Fruit fly (Drosophila melanogaster) whole organism, embryonic: ENCODE measurements around the gene holn1.

Experiments used
- Ada2b ChIP-seq: fragments of 200-800 bp; sonication (Bioruptor generic); IDR thresholded peaks from 2 replicates; pipeline ENCODE4 v1.3.6; 2022; ENCODE audit warnings: missing biosample characterization, missing genetic modification characterization
- Asciz ChIP-seq: fragments of 200-800 bp; sonication (Bioruptor generic); optimal IDR thresholded peaks from 2 replicates; lab custom pipeline; 2017; ENCODE audit warnings: missing biosample characterization, mild to moderate bottlenecking, missing genetic modification characterization, missing genetic modification reagents
- Blimp-1 ChIP-seq: fragments of 200-800 bp; sonication (Bioruptor generic); optimal IDR thresholded peaks from 3 replicates; lab custom pipeline; 2018; ENCODE audit warnings: missing biosample characterization, missing genetic modification characterization, mild to moderate bottlenecking, moderate library complexity, missing genetic modification reagents
- CG10462 ChIP-seq: fragments of 200-800 bp; sonication (Bioruptor generic); optimal IDR thresholded peaks from 2 replicates; lab custom pipeline; 2016; ENCODE audit warnings: missing biosample characterization, missing genetic modification characterization
- CG12219 ChIP-seq: fragments of 200-800 bp; sonication (Bioruptor generic); optimal IDR thresholded peaks from 3 replicates; lab custom pipeline; 2018; ENCODE audit warnings: missing biosample characterization, mild to moderate bottlenecking, missing genetic modification characterization
- CG12769 ChIP-seq: fragments of 200-800 bp; sonication (Bioruptor generic); optimal IDR thresholded peaks from 2 replicates; lab custom pipeline; 2019; ENCODE audit warnings: missing biosample characterization, mild to moderate bottlenecking, missing genetic modification characterization, moderate library complexity
- CG13123 ChIP-seq: fragments of 200-800 bp; sonication (Bioruptor generic); optimal IDR thresholded peaks from 2 replicates; lab custom pipeline; 2016; ENCODE audit warnings: missing biosample characterization, missing genetic modification characterization
- CG2889 ChIP-seq: fragments of 200-800 bp; sonication (Bioruptor generic); IDR thresholded peaks from 3 replicates; pipeline ENCODE4 v1.3.6; 2022; ENCODE audit warnings: missing biosample characterization, missing genetic modification characterization
- CG3163 ChIP-seq: fragments of 200-800 bp; sonication (Bioruptor generic); optimal IDR thresholded peaks from 3 replicates; lab custom pipeline; 2016; ENCODE audit warnings: missing biosample characterization, missing genetic modification characterization
- CG32767 ChIP-seq: fragments of 200-800 bp; sonication (Bioruptor generic); IDR thresholded peaks from 2 replicates; pipeline ENCODE4 v1.3.6; 2022; ENCODE audit warnings: missing biosample characterization, missing genetic modification characterization
- CG34376 ChIP-seq: fragments of 200-800 bp; sonication (Bioruptor generic); optimal IDR thresholded peaks from 2 replicates; lab custom pipeline; 2018; ENCODE audit warnings: missing biosample characterization, mild to moderate bottlenecking, missing genetic modification characterization
- CG6175 ChIP-seq: fragments of 200-800 bp; sonication (Bioruptor generic); IDR thresholded peaks from 3 replicates; pipeline ENCODE4 v1.3.6; 2022; ENCODE audit warnings: missing biosample characterization, missing genetic modification characterization
- CG6813 ChIP-seq: fragments of 200-800 bp; sonication (Bioruptor generic); optimal IDR thresholded peaks from 2 replicates; lab custom pipeline; 2017; ENCODE audit warnings: missing biosample characterization, missing genetic modification characterization, mild to moderate bottlenecking, moderate library complexity, missing genetic modification reagents
- CG8089 ChIP-seq: fragments of 200-800 bp; sonication (Bioruptor generic); optimal IDR thresholded peaks from 3 replicates; lab custom pipeline; 2016; ENCODE audit warnings: missing biosample characterization, missing genetic modification characterization
- CG9215 ChIP-seq: fragments of 200-800 bp; sonication (Bioruptor generic); IDR thresholded peaks from 2 replicates; pipeline ENCODE4 v1.3.6; 2022; ENCODE audit warnings: missing biosample characterization, missing genetic modification characterization
- CG9797 ChIP-seq: fragments of 200-800 bp; sonication (Bioruptor generic); optimal IDR thresholded peaks from 3 replicates; lab custom pipeline; 2018; ENCODE audit warnings: missing biosample characterization, mild to moderate bottlenecking, missing genetic modification characterization
- D ChIP-seq, 2 experiments: fragments of 200-800 bp in 1 of 2; fragments of >200 bp in 1 of 2; sonication (Bioruptor generic) in 1 of 2; optimal IDR thresholded peaks; 2 replicates in 1 of 2; 3 replicates in 1 of 2; lab custom pipeline; 2017; ENCODE audit warnings: mild to moderate bottlenecking in 1 of 2, missing biosample characterization in 1 of 2, missing genetic modification characterization in 1 of 2, missing genetic modification reagents in 1 of 2
- ERR ChIP-seq: fragments of 200-800 bp; sonication (Bioruptor generic); optimal IDR thresholded peaks from 2 replicates; lab custom pipeline; 2016; ENCODE audit warnings: missing biosample characterization, missing genetic modification characterization
- HLH4C ChIP-seq: fragments of 200-800 bp; sonication (Bioruptor generic); IDR thresholded peaks from 3 replicates; pipeline ENCODE4 v1.3.6; 2022; ENCODE audit warnings: missing biosample characterization, missing genetic modification characterization; ENCODE audit not compliant: partially characterized antibody
- HLH54F ChIP-seq: fragments of 200-800 bp; sonication (Bioruptor generic); optimal IDR thresholded peaks from 3 replicates; lab custom pipeline; 2016; ENCODE audit warnings: missing biosample characterization, missing genetic modification characterization
- Kr ChIP-seq: fragments of 200-800 bp; sonication (Bioruptor generic); optimal IDR thresholded peaks from 2 replicates; lab custom pipeline; 2017; ENCODE audit warnings: missing biosample characterization, mild to moderate bottlenecking, missing genetic modification characterization
- MBD-R2 ChIP-seq: fragments of 200-800 bp; sonication (Bioruptor generic); IDR thresholded peaks from 2 replicates; pipeline ENCODE4 v1.3.6; 2022; ENCODE audit warnings: missing biosample characterization, missing genetic modification characterization
- NC2β ChIP-seq: fragments of 200-800 bp; sonication (Bioruptor generic); optimal IDR thresholded peaks from 2 replicates; lab custom pipeline; 2016; ENCODE audit warnings: missing biosample characterization, missing genetic modification characterization
- PHDP ChIP-seq: fragments of 200-800 bp; sonication (Bioruptor generic); optimal IDR thresholded peaks from 3 replicates; lab custom pipeline; 2018; ENCODE audit warnings: missing biosample characterization, mild to moderate bottlenecking, missing genetic modification characterization, moderate library complexity
- Poxn ChIP-seq: fragments of 200-800 bp; sonication (Bioruptor generic); IDR thresholded peaks from 2 replicates; pipeline ENCODE4 v1.3.6; 2022; ENCODE audit warnings: missing biosample characterization, missing genetic modification characterization
- al ChIP-seq: fragments of 200-800 bp; sonication (Bioruptor generic); IDR thresholded peaks from 2 replicates; pipeline ENCODE4 v1.3.6; 2022; ENCODE audit warnings: missing biosample characterization, missing genetic modification characterization
- ato ChIP-seq: fragments of 200-800 bp; sonication (Bioruptor generic); IDR thresholded peaks from 2 replicates; pipeline ENCODE4 v1.3.6; 2022; ENCODE audit warnings: missing biosample characterization, missing genetic modification characterization; ENCODE audit not compliant: partially characterized antibody
- bbx ChIP-seq: fragments of 200-800 bp; sonication (Bioruptor generic); IDR thresholded peaks from 2 replicates; pipeline ENCODE4 v1.3.6; 2022; ENCODE audit warnings: missing biosample characterization, missing genetic modification characterization; ENCODE audit not compliant: partially characterized antibody
- caup ChIP-seq: fragments of 200-800 bp; sonication (Bioruptor generic); optimal IDR thresholded peaks from 3 replicates; lab custom pipeline; 2017; ENCODE audit warnings: missing biosample characterization, mild to moderate bottlenecking, missing genetic modification characterization, moderate library complexity; ENCODE audit not compliant: severe bottlenecking
- chif ChIP-seq, 2 experiments: fragments of 200-800 bp; sonication (Bioruptor generic); optimal IDR thresholded peaks; 3 replicates each; lab custom pipeline; 2016; ENCODE audit warnings: missing biosample characterization in 2 of 2, missing genetic modification characterization in 2 of 2
- chinmo ChIP-seq: fragments of 200-800 bp; sonication (Bioruptor generic); IDR thresholded peaks from 4 replicates; pipeline ENCODE4 v1.3.6; 2022; ENCODE audit warnings: missing biosample characterization, missing genetic modification characterization; ENCODE audit not compliant: partially characterized antibody
- cwo ChIP-seq: fragments of 200-800 bp; sonication (Bioruptor generic); optimal IDR thresholded peaks from 3 replicates; lab custom pipeline; 2017; ENCODE audit warnings: missing biosample characterization, missing genetic modification characterization, mild to moderate bottlenecking, moderate library complexity, missing genetic modification reagents
- exex ChIP-seq: fragments of 200-800 bp; sonication (Bioruptor generic); optimal IDR thresholded peaks from 4 replicates; lab custom pipeline; 2018; ENCODE audit warnings: missing biosample characterization, mild to moderate bottlenecking, missing genetic modification characterization, moderate library complexity
- gcm ChIP-seq: fragments of 200-800 bp; sonication (Bioruptor generic); optimal IDR thresholded peaks from 2 replicates; lab custom pipeline; 2019; ENCODE audit warnings: missing biosample characterization, mild to moderate bottlenecking, missing genetic modification characterization, moderate library complexity
- gem ChIP-seq: fragments of 200-800 bp; sonication (Bioruptor generic); optimal IDR thresholded peaks from 2 replicates; lab custom pipeline; 2019; ENCODE audit warnings: missing biosample characterization, mild to moderate bottlenecking, missing genetic modification characterization, moderate library complexity
- grn ChIP-seq: fragments of 200-800 bp; sonication (Bioruptor generic); optimal IDR thresholded peaks from 3 replicates; lab custom pipeline; 2017; ENCODE audit warnings: missing biosample characterization, missing genetic modification characterization
- gsb ChIP-seq: fragments of 200-800 bp; sonication (Bioruptor generic); IDR thresholded peaks from 2 replicates; pipeline ENCODE4 v1.3.6; 2022; ENCODE audit warnings: missing biosample characterization, missing genetic modification characterization
- gsb-n ChIP-seq: fragments of 200-800 bp; sonication (Bioruptor generic); optimal IDR thresholded peaks from 3 replicates; lab custom pipeline; 2018; ENCODE audit warnings: missing biosample characterization, mild to moderate bottlenecking, missing genetic modification characterization
- inv ChIP-seq: fragments of 200-800 bp; sonication (Bioruptor generic); IDR thresholded peaks from 2 replicates; pipeline ENCODE4 v1.3.6; 2022; ENCODE audit warnings: missing biosample characterization, missing genetic modification characterization; ENCODE audit not compliant: partially characterized antibody
- lov ChIP-seq, 2 experiments: fragments of 200-800 bp in 1 of 2; fragments of >200 bp in 1 of 2; sonication (Bioruptor generic) in 1 of 2; IDR thresholded peaks in 1 of 2; optimal IDR thresholded peaks in 1 of 2; 2 replicates in 1 of 2; 3 replicates in 1 of 2; pipeline versions ENCODE4 v1.3.6 to Lab custom; 2017 to 2022; ENCODE audit warnings: missing biosample characterization in 1 of 2, missing genetic modification characterization in 1 of 2
- mam ChIP-seq: fragments of 200-800 bp; sonication (Bioruptor generic); optimal IDR thresholded peaks from 3 replicates; lab custom pipeline; 2016; ENCODE audit warnings: missing biosample characterization, missing genetic modification characterization
- mirr ChIP-seq: fragments of 200-800 bp; sonication (Bioruptor generic); optimal IDR thresholded peaks from 3 replicates; lab custom pipeline; 2018; ENCODE audit warnings: missing biosample characterization, mild to moderate bottlenecking, missing genetic modification characterization
- nau ChIP-seq: fragments of 200-800 bp; sonication (Bioruptor generic); optimal IDR thresholded peaks from 3 replicates; lab custom pipeline; 2017; ENCODE audit warnings: missing biosample characterization, mild to moderate bottlenecking, missing genetic modification characterization, missing genetic modification reagents
- scrt ChIP-seq: fragments of 200-800 bp; sonication (Bioruptor generic); optimal IDR thresholded peaks from 2 replicates; lab custom pipeline; 2018; ENCODE audit warnings: missing biosample characterization, mild to moderate bottlenecking, missing genetic modification characterization, moderate library complexity
- sna ChIP-seq: fragments of 200-800 bp; sonication (Bioruptor generic); IDR thresholded peaks from 2 replicates; pipeline ENCODE4 v1.3.6; 2022; ENCODE audit warnings: missing biosample characterization, missing genetic modification characterization; ENCODE audit not compliant: partially characterized antibody
- stwl ChIP-seq: fragments of 200-800 bp; sonication (Bioruptor generic); optimal IDR thresholded peaks from 3 replicates; lab custom pipeline; 2018; ENCODE audit warnings: missing biosample characterization, mild to moderate bottlenecking, missing genetic modification characterization, moderate library complexity
- tx ChIP-seq: fragments of 200-800 bp; sonication (Bioruptor generic); optimal IDR thresholded peaks from 2 replicates; lab custom pipeline; 2016; ENCODE audit warnings: missing biosample characterization, missing genetic modification characterization
- vvl ChIP-seq: fragments of 200-800 bp; sonication (Bioruptor generic); IDR thresholded peaks from 2 replicates; pipeline ENCODE4 v1.3.6; 2022; ENCODE audit warnings: missing biosample characterization, missing genetic modification characterization
- zfh2 ChIP-seq: fragments of 200-800 bp; sonication (Bioruptor generic); optimal IDR thresholded peaks from 2 replicates; lab custom pipeline; 2016; ENCODE audit warnings: missing biosample characterization, missing genetic modification characterization

holn1 gene

DNA sequence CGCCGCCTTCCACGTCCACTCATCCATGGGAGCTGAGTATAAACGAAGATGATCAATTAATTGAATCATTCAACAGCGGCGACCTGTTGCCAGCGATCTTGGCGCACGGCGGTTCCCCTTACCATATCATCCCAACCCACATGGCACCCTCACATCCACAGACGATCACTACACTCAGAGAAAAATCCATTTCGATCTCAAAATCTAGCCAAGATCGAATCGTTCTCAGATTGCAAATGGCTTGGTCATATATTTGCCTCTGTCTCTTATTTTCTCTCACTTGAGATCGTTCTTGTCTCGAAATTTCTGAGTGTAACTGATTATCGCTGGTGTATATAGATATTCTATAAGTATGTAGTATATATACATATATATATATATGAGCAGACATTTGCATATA is 32.6 kb downstream of the holn1 start (continued):
- TF ChIP-seq gsb-n (tag; lab: Kevin White, UChicago) = peak; percentile 23
- TF ChIP-seq sna = no peak
- no peak for TF ChIP-seq cwo (GFP tag; lab: Kevin White, UChicago)
- TF ChIP-seq CG6175 (GFP tag; lab: Robert Waterston, UW) = no peak
- peak; percentile 5 for TF ChIP-seq zfh2 (GFP tag; lab: Kevin White, UChicago)
- TF ChIP-seq gem = peak; percentile 69
- TF ChIP-seq gcm (GFP tag; lab: Kevin White, UChicago) = peak; percentile 2
- TF ChIP-seq chif (GFP tag; optimal IDR thresholded peaks at IDR 0.05; lab: Kevin White, UChicago) = peak; percentile 6 to 8
- TF ChIP-seq CG3163 (GFP tag; lab: Kevin White, UChicago) = no peak
- TF ChIP-seq gsb = 0 out of 2 replicates have a peak, but pooled peaks have one; percentile 46
- no peak for TF ChIP-seq D (optimal IDR thresholded peaks at IDR 0.05; lab: Kevin White, UChicago)
- TF ChIP-seq D (GFP tag; optimal IDR thresholded peaks at IDR 0.05; lab: Kevin White, UChicago) = peak; percentile 26
- no peak for TF ChIP-seq inv
- TF ChIP-seq caup = peak; percentile 45
- peak; percentile 24 for TF ChIP-seq HLH54F (GFP tag; lab: Kevin White, UChicago)
- no peak for TF ChIP-seq tx (GFP tag; lab: Kevin White, UChicago)
- peak; percentile 38 for TF ChIP-seq CG12219 (GFP tag; lab: Kevin White, UChicago)
- peak; percentile 59 for TF ChIP-seq Blimp-1 (GFP tag; lab: Kevin White, UChicago)
- TF ChIP-seq stwl = no peak
- no peak for TF ChIP-seq CG32767 (GFP tag; lab: Robert Waterston, UW)
- TF ChIP-seq CG9215 (GFP tag; lab: Robert Waterston, UW) = no peak; the same call in 1 of the 2 replicates
- peak; percentile 81 for TF ChIP-seq vvl (GFP tag; lab: Robert Waterston, UW)
- no peak for TF ChIP-seq lov (optimal IDR thresholded peaks at IDR 0.05; lab: Kevin White, UChicago)
- no peak for TF ChIP-seq lov (GFP tag; IDR thresholded peaks at IDR 0.05; lab: Robert Waterston, UW)
- TF ChIP-seq HLH4C (GFP tag; lab: Robert Waterston, UW) = no peak
- TF ChIP-seq mirr (GFP tag; lab: Kevin White, UChicago) = peak; percentile 30
- no peak for TF ChIP-seq ato (GFP tag; lab: Robert Waterston, UW)
- no peak for TF ChIP-seq nau
- peak; percentile 43; the same call in 1 of the 2 replicates for TF ChIP-seq Ada2b (GFP tag; lab: Robert Waterston, UW)
- no peak for TF ChIP-seq Poxn (GFP tag; lab: Robert Waterston, UW)
- peak; percentile 39 for TF ChIP-seq mam (GFP tag; lab: Kevin White, UChicago)
- TF ChIP-seq CG10462 (GFP tag; lab: Kevin White, UChicago) = no peak
- peak; percentile 59 for TF ChIP-seq PHDP
- no peak for TF ChIP-seq Kr (GFP tag; lab: Kevin White, UChicago)
- TF ChIP-seq CG2889 = 0 out of 3 replicates have a peak, but pooled peaks have one; percentile 45
- TF ChIP-seq al (GFP tag; lab: Robert Waterston, UW) = peak; percentile 57
- peak; percentile 23 for TF ChIP-seq scrt
- TF ChIP-seq chinmo (GFP tag; lab: Robert Waterston, UW) = no peak
- peak; percentile 4 for TF ChIP-seq exex
- TF ChIP-seq CG8089 (GFP tag; lab: Kevin White, UChicago) = no peak
- no peak for TF ChIP-seq MBD-R2 (GFP tag; lab: Robert Waterston, UW)
- no peak for TF ChIP-seq CG13123
- TF ChIP-seq NC2β = no peak
- TF ChIP-seq CG9797 (GFP tag; lab: Kevin White, UChicago) = no peak
- peak; percentile 71 for TF ChIP-seq CG12769 (tag; lab: Kevin White, UChicago)
- TF ChIP-seq ERR = no peak
- peak; percentile 41 for TF ChIP-seq Asciz (GFP tag; lab: Kevin White, UChicago)
- TF ChIP-seq CG34376 (GFP tag; lab: Kevin White, UChicago) = no peak
- TF ChIP-seq grn (GFP tag; lab: Kevin White, UChicago) = no peak
- TF ChIP-seq bbx = no peak
- peak; percentile 40 for TF ChIP-seq CG6813 (GFP tag; lab: Kevin White, UChicago)
